Fruit fly (Drosophila melanogaster): Measurements from ENCODE around the gene CG33310.

Gene CG33310

DNA sequence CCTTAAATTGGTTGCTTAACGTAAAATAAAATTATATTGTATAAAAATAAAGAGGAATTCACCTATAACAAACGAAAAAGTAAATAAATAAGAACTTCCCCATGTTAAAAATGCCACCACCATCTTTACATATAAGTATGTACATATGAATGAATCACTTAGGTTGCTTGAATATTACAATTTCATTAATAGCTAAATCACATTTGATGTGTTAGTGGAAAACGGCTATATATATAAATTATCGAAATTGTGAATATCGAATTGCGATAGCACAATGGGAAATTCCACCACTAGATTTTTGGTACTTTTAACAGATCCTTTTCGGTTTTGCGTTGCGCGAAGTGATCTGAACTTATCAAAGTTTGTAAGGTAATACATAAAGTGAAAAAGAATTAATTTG lies 34.7 kb downstream of the CG33310 start, which contains the start of the genes solo and vas:
Gene solo (plus strand): TSS at position 289 of the 400 bp plus-strand sequence.
Gene vas (plus strand): TSS at position 289 of the 400 bp plus-strand sequence.
- TF ChIP-seq CG32264 (GFP tag; optimal IDR thresholded peaks at IDR 0.05) = no peak
- no peak for TF ChIP-seq rgr (GFP tag; optimal IDR thresholded peaks at IDR 0.05)
- no peak for TF ChIP-seq pan (optimal IDR thresholded peaks at IDR 0.05)
- TF ChIP-seq usp (GFP tag; optimal IDR thresholded peaks at IDR 0.05) = no peak
- no peak for TF ChIP-seq h (GFP tag; optimal IDR thresholded peaks at IDR 0.05)
- TF ChIP-seq Hr83 (GFP tag; optimal IDR thresholded peaks at IDR 0.05; ENCODE audit: poor library complexity, severe bottlenecking) = no peak
- TF ChIP-seq Hnf4 (GFP tag; optimal IDR thresholded peaks at IDR 0.05) = no peak
- TF ChIP-seq CrebA (GFP tag; optimal IDR thresholded peaks at IDR 0.05; ENCODE audit: borderline replicate concordance) = no peak
- no peak for TF ChIP-seq Rel (GFP tag; optimal IDR thresholded peaks at IDR 0.05)
- TF ChIP-seq Rel (tag; optimal IDR thresholded peaks at IDR 0.05) = peak; percentile 52
- no peak for TF ChIP-seq CG9705 (GFP tag; optimal IDR thresholded peaks at IDR 0.05)
- no peak for TF ChIP-seq jim (GFP tag; optimal IDR thresholded peaks at IDR 0.05)
- TF ChIP-seq Myc (optimal IDR thresholded peaks at IDR 0.05) = no peak
- TF ChIP-seq sv (GFP tag; optimal IDR thresholded peaks at IDR 0.05) = peak; percentile 12
- no peak for TF ChIP-seq br (GFP tag; optimal IDR thresholded peaks at IDR 0.05)
- TF ChIP-seq ey (GFP tag; optimal IDR thresholded peaks at IDR 0.05) = no peak
- peak; percentile 68 for TF ChIP-seq N (GFP tag; optimal IDR thresholded peaks at IDR 0.05)
- no peak for TF ChIP-seq dmrt93B (GFP tag; optimal IDR thresholded peaks at IDR 0.05)
- TF ChIP-seq Hr78 (GFP tag; optimal IDR thresholded peaks at IDR 0.05) = peak; percentile 54
- no peak for TF ChIP-seq fru (GFP tag; optimal IDR thresholded peaks at IDR 0.05)
- TF ChIP-seq dl (GFP tag; optimal IDR thresholded peaks at IDR 0.05; ENCODE audit: insufficient read depth in 1 of 2, partially characterized antibody in 2 of 2) = no peak
- TF ChIP-seq Sp1 (GFP tag; optimal IDR thresholded peaks at IDR 0.05) = peak; percentile 22
- TF ChIP-seq woc (GFP tag; optimal IDR thresholded peaks at IDR 0.05) = peak; percentile 31
- no peak for TF ChIP-seq dsf (GFP tag; optimal IDR thresholded peaks at IDR 0.05; ENCODE audit: borderline replicate concordance)
- no peak for TF ChIP-seq psq (GFP tag; optimal IDR thresholded peaks at IDR 0.05)
- no peak for TF ChIP-seq Dif (GFP tag; optimal IDR thresholded peaks at IDR 0.05; ENCODE audit: partially characterized antibody)
- TF ChIP-seq Vsx2 (GFP tag; optimal IDR thresholded peaks at IDR 0.05; ENCODE audit: partially characterized antibody) = no peak
- no peak for TF ChIP-seq Dfd (GFP tag; optimal IDR thresholded peaks at IDR 0.05)
- TF ChIP-seq Abd-B (GFP tag; optimal IDR thresholded peaks at IDR 0.05) = no peak
- no peak for TF ChIP-seq GATAd (GFP tag; optimal IDR thresholded peaks at IDR 0.05)
- TF ChIP-seq OdsH (GFP tag; optimal IDR thresholded peaks at IDR 0.05) = no peak
- TF ChIP-seq brk (GFP tag; optimal IDR thresholded peaks at IDR 0.05) = no peak
- no peak for TF ChIP-seq sage (GFP tag; optimal IDR thresholded peaks at IDR 0.05)
- no peak for TF ChIP-seq tai (GFP tag; optimal IDR thresholded peaks at IDR 0.05)
- no peak for TF ChIP-seq lola (GFP tag; optimal IDR thresholded peaks at IDR 0.05)
- TF ChIP-seq Mio (GFP tag; optimal IDR thresholded peaks at IDR 0.05) = no peak
- TF ChIP-seq foxo (GFP tag; optimal IDR thresholded peaks at IDR 0.05) = no peak
- no peak for TF ChIP-seq Jra (GFP tag; optimal IDR thresholded peaks at IDR 0.05)
- peak; percentile 45 for TF ChIP-seq HLH106 (tag; optimal IDR thresholded peaks at IDR 0.05)

- TF ChIP-seq Dif (GFP tag; optimal IDR thresholded peaks at IDR 0.05; ENCODE audit: partially characterized antibody) = no peak
- TF ChIP-seq pan (optimal IDR thresholded peaks at IDR 0.05) = no peak
- no peak for TF ChIP-seq Abd-B (GFP tag; optimal IDR thresholded peaks at IDR 0.05)
- no peak for TF ChIP-seq OdsH (GFP tag; optimal IDR thresholded peaks at IDR 0.05)
- TF ChIP-seq tai (GFP tag; optimal IDR thresholded peaks at IDR 0.05) = no peak
- no peak for TF ChIP-seq dl (GFP tag; optimal IDR thresholded peaks at IDR 0.05; ENCODE audit: insufficient read depth in 1 of 2, partially characterized antibody in 2 of 2)
- no peak for TF ChIP-seq Mio (GFP tag; optimal IDR thresholded peaks at IDR 0.05)
- TF ChIP-seq dsf (GFP tag; optimal IDR thresholded peaks at IDR 0.05; ENCODE audit: borderline replicate concordance) = no peak
- no peak for TF ChIP-seq sage (GFP tag; optimal IDR thresholded peaks at IDR 0.05)
- TF ChIP-seq Hr83 (GFP tag; optimal IDR thresholded peaks at IDR 0.05; ENCODE audit: poor library complexity, severe bottlenecking) = no peak
- no peak for TF ChIP-seq Rel (GFP tag; optimal IDR thresholded peaks at IDR 0.05)
- no peak for TF ChIP-seq Rel (tag; optimal IDR thresholded peaks at IDR 0.05)
- TF ChIP-seq fru (GFP tag; optimal IDR thresholded peaks at IDR 0.05) = no peak
- TF ChIP-seq dmrt93B (GFP tag; optimal IDR thresholded peaks at IDR 0.05) = no peak
- TF ChIP-seq Hnf4 (GFP tag; optimal IDR thresholded peaks at IDR 0.05) = no peak
- TF ChIP-seq rgr (GFP tag; optimal IDR thresholded peaks at IDR 0.05) = no peak
- TF ChIP-seq GATAd (GFP tag; optimal IDR thresholded peaks at IDR 0.05) = no peak
- no peak for TF ChIP-seq Jra (GFP tag; optimal IDR thresholded peaks at IDR 0.05)
- TF ChIP-seq Hr78 (GFP tag; optimal IDR thresholded peaks at IDR 0.05) = no peak
- TF ChIP-seq Sp1 (GFP tag; optimal IDR thresholded peaks at IDR 0.05) = no peak
- no peak for TF ChIP-seq Vsx2 (GFP tag; optimal IDR thresholded peaks at IDR 0.05; ENCODE audit: partially characterized antibody)
Measured at dm6 chr2L:15062095-15062494, 35.4 kb downstream of the CG33310 start.

Data from whole organism, wandering third instar larva.